Worm (Caenorhabditis elegans) whole organism, young adult: ENCODE data around the gene npr-2.

Experiments used
- snpc-1.3 ChIP-seq: sonication (generic microtip); optimal IDR thresholded peaks from 2 replicates; lab custom pipeline; 2017; ENCODE audit warnings: missing genetic modification characterization, mild to moderate bottlenecking, missing compliant biosample characterization, antibody characterized with exemption, moderate library complexity, missing genotype, missing genetic modification reagents; ENCODE audit not compliant: insufficient read depth
- snpc-4 ChIP-seq, 5 experiments: fragments of 150-350 bp in 1 of 5; sonication (generic microtip) in 4 of 5; optimal IDR thresholded peaks; 2 replicates each; lab custom pipeline; 2014 to 2018; ENCODE audit warnings: missing genetic modification characterization in 5 of 5, missing biosample characterization in 3 of 5, antibody characterized with exemption in 2 of 5, mild to moderate bottlenecking in 2 of 5, missing compliant biosample characterization in 2 of 5, missing genotype in 2 of 5, moderate library complexity in 2 of 5, missing genetic modification reagents in 1 of 5

ce11 chrIV:9592413-9592812, 12.5 kb upstream of the npr-2 start, which contains the start of gene pei-1:
- TF ChIP-seq snpc-1.3 (tag; lab: Kevin White, UChicago) (no peak), snpc-4 (GFP tag; optimal IDR thresholded peaks at IDR 0.05; lab: Kevin White, UChicago) (no peak), snpc-4 (tag; optimal IDR thresholded peaks at IDR 0.05; lab: Kevin White, UChicago) (no peak)
